Fruit fly (Drosophila melanogaster) whole organism, embryonic: ENCODE results near the gene CG14282.

Source experiments
- Aef1 ChIP-seq: fragments of 200-800 bp; sonication (Bioruptor generic); IDR thresholded peaks from 3 replicates; pipeline ENCODE4 v1.3.6; 2022; ENCODE audit warnings: missing biosample characterization, missing genetic modification characterization
- CG10209 ChIP-seq: fragments of 200-800 bp; sonication (Bioruptor generic); optimal IDR thresholded peaks from 3 replicates; lab custom pipeline; 2017; ENCODE audit warnings: missing biosample characterization, mild to moderate bottlenecking, missing genetic modification characterization, missing genetic modification reagents
- CG10366 ChIP-seq: fragments of 200-800 bp; sonication (Bioruptor generic); IDR thresholded peaks from 2 replicates; pipeline ENCODE4 v1.3.6; 2022; ENCODE audit warnings: missing biosample characterization, missing genetic modification characterization
- CG10543 ChIP-seq: fragments of 200-800 bp; sonication (Bioruptor generic); optimal IDR thresholded peaks from 3 replicates; lab custom pipeline; 2017; ENCODE audit warnings: missing biosample characterization, mild to moderate bottlenecking, missing genetic modification characterization, moderate library complexity
- CG12155 ChIP-seq: fragments of 200-800 bp; sonication (Bioruptor generic); optimal IDR thresholded peaks from 3 replicates; lab custom pipeline; 2016; ENCODE audit warnings: missing biosample characterization, missing genetic modification characterization
- CG12659 ChIP-seq: fragments of 200-800 bp; sonication (Bioruptor generic); optimal IDR thresholded peaks from 3 replicates; lab custom pipeline; 2017; ENCODE audit warnings: mild to moderate bottlenecking, missing biosample characterization, missing genetic modification reagents, missing genetic modification characterization
- CG1603 ChIP-seq: fragments of 200-800 bp; sonication (Bioruptor generic); optimal IDR thresholded peaks from 2 replicates; lab custom pipeline; 2019; ENCODE audit warnings: missing biosample characterization, mild to moderate bottlenecking, missing genetic modification characterization, moderate library complexity
- CG2116 ChIP-seq: fragments of 200-800 bp; sonication (Bioruptor generic); optimal IDR thresholded peaks from 3 replicates; lab custom pipeline; 2018; ENCODE audit warnings: missing biosample characterization, mild to moderate bottlenecking, missing genetic modification characterization
- CG2202 ChIP-seq: fragments of 200-800 bp; sonication (Bioruptor generic); optimal IDR thresholded peaks from 2 replicates; lab custom pipeline; 2018; ENCODE audit warnings: missing biosample characterization, mild to moderate bottlenecking, missing genetic modification characterization
- CG2678 ChIP-seq: fragments of 200-800 bp; sonication (Bioruptor generic); optimal IDR thresholded peaks from 3 replicates; lab custom pipeline; 2019; ENCODE audit warnings: missing biosample characterization, mild to moderate bottlenecking, missing genetic modification characterization, moderate library complexity
- CG31388 ChIP-seq: fragments of 200-800 bp; sonication (Bioruptor generic); optimal IDR thresholded peaks from 2 replicates; lab custom pipeline; 2016; ENCODE audit warnings: missing biosample characterization, missing genetic modification characterization
- CG32767 ChIP-seq: fragments of 200-800 bp; sonication (Bioruptor generic); IDR thresholded peaks from 2 replicates; pipeline ENCODE4 v1.3.6; 2022; ENCODE audit warnings: missing biosample characterization, missing genetic modification characterization
- CG34422 ChIP-seq: fragments of 200-800 bp; sonication (Bioruptor generic); IDR thresholded peaks from 3 replicates; pipeline ENCODE4 v1.3.6; 2022; ENCODE audit warnings: missing biosample characterization, missing genetic modification characterization
- CG5180 ChIP-seq: fragments of 200-800 bp; sonication (Bioruptor generic); optimal IDR thresholded peaks from 3 replicates; lab custom pipeline; 2017; ENCODE audit warnings: missing biosample characterization, missing genetic modification characterization, mild to moderate bottlenecking, moderate library complexity, missing genetic modification reagents
- CG7963 ChIP-seq: fragments of 200-800 bp; sonication (Bioruptor generic); IDR thresholded peaks from 3 replicates; pipeline ENCODE4 v1.3.6; 2022; ENCODE audit warnings: missing biosample characterization, missing genetic modification characterization; ENCODE audit not compliant: partially characterized antibody
- CG8478 ChIP-seq: fragments of >200 bp; optimal IDR thresholded peaks from 2 replicates; lab custom pipeline; 2018
- CG9727 ChIP-seq: fragments of 200-800 bp; sonication (Bioruptor generic); optimal IDR thresholded peaks from 3 replicates; lab custom pipeline; 2017; ENCODE audit warnings: missing biosample characterization, mild to moderate bottlenecking, missing genetic modification characterization
- Dad ChIP-seq: fragments of 200-800 bp; sonication (Bioruptor generic); optimal IDR thresholded peaks from 3 replicates; lab custom pipeline; 2016; ENCODE audit warnings: missing biosample characterization, missing genetic modification characterization
- Dll ChIP-seq: fragments of 200-800 bp; sonication (Bioruptor generic); IDR thresholded peaks from 4 replicates; pipeline ENCODE4 v1.3.6; 2022; ENCODE audit warnings: missing biosample characterization, missing genetic modification characterization; ENCODE audit not compliant: partially characterized antibody
- ERR ChIP-seq: fragments of 200-800 bp; sonication (Bioruptor generic); optimal IDR thresholded peaks from 2 replicates; lab custom pipeline; 2016; ENCODE audit warnings: missing biosample characterization, missing genetic modification characterization
- H15 ChIP-seq: fragments of 200-800 bp; sonication (Bioruptor generic); IDR thresholded peaks from 3 replicates; pipeline ENCODE4 v1.3.6; 2022; ENCODE audit warnings: missing biosample characterization, missing genetic modification characterization
- HHEX ChIP-seq: fragments of 200-800 bp; sonication (Bioruptor generic); optimal IDR thresholded peaks from 3 replicates; lab custom pipeline; 2017; ENCODE audit warnings: missing biosample characterization, mild to moderate bottlenecking, missing genetic modification characterization, missing genetic modification reagents
- Hmr ChIP-seq: fragments of 200-800 bp; sonication (Bioruptor generic); optimal IDR thresholded peaks from 3 replicates; lab custom pipeline; 2017; ENCODE audit warnings: mild to moderate bottlenecking, missing biosample characterization, missing genetic modification reagents, missing genetic modification characterization
- Kr ChIP-seq: fragments of 200-800 bp; sonication (Bioruptor generic); optimal IDR thresholded peaks from 2 replicates; lab custom pipeline; 2017; ENCODE audit warnings: missing biosample characterization, mild to moderate bottlenecking, missing genetic modification characterization
- Lim3 ChIP-seq: fragments of 200-800 bp; sonication (Bioruptor generic); IDR thresholded peaks from 2 replicates; pipeline ENCODE4 v1.3.6; 2022; ENCODE audit warnings: missing biosample characterization, missing genetic modification characterization
- Lpt ChIP-seq: fragments of >200 bp; optimal IDR thresholded peaks from 2 replicates; lab custom pipeline; 2018; ENCODE audit warnings: missing biosample characterization, missing genetic modification characterization
- MBD-R2 ChIP-seq: fragments of 200-800 bp; sonication (Bioruptor generic); IDR thresholded peaks from 2 replicates; pipeline ENCODE4 v1.3.6; 2022; ENCODE audit warnings: missing biosample characterization, missing genetic modification characterization
- Neu2 ChIP-seq: fragments of 200-800 bp; sonication (Bioruptor generic); optimal IDR thresholded peaks from 3 replicates; lab custom pipeline; 2016; ENCODE audit warnings: missing biosample characterization, missing genetic modification characterization, borderline replicate concordance
- Pdp1 ChIP-seq, 2 experiments: fragments of 200-800 bp; sonication (Bioruptor generic); optimal IDR thresholded peaks; 3 replicates each; lab custom pipeline; 2016; ENCODE audit warnings: missing biosample characterization in 2 of 2, missing genetic modification characterization in 2 of 2, mild to moderate bottlenecking in 1 of 2, moderate library complexity in 1 of 2
- Side ChIP-seq: fragments of 200-800 bp; sonication (Bioruptor generic); optimal IDR thresholded peaks from 2 replicates; lab custom pipeline; 2016; ENCODE audit warnings: missing biosample characterization, missing genetic modification characterization
- bbx ChIP-seq: fragments of 200-800 bp; sonication (Bioruptor generic); IDR thresholded peaks from 2 replicates; pipeline ENCODE4 v1.3.6; 2022; ENCODE audit warnings: missing biosample characterization, missing genetic modification characterization; ENCODE audit not compliant: partially characterized antibody
- bigmax ChIP-seq: fragments of 200-800 bp; sonication (Bioruptor generic); optimal IDR thresholded peaks from 2 replicates; lab custom pipeline; 2018; ENCODE audit warnings: missing biosample characterization, mild to moderate bottlenecking, missing genetic modification characterization
- cato ChIP-seq: fragments of 200-800 bp; sonication (Bioruptor generic); optimal IDR thresholded peaks from 2 replicates; lab custom pipeline; 2016; ENCODE audit warnings: missing biosample characterization, missing genetic modification characterization, borderline replicate concordance
- disco-r ChIP-seq: fragments of 200-800 bp; sonication (Bioruptor generic); optimal IDR thresholded peaks from 2 replicates; lab custom pipeline; 2016; ENCODE audit warnings: missing biosample characterization, missing genetic modification characterization
- fu2 ChIP-seq: fragments of 200-800 bp; sonication (Bioruptor generic); optimal IDR thresholded peaks from 2 replicates; lab custom pipeline; 2016; ENCODE audit warnings: missing biosample characterization, missing genetic modification characterization
- gce ChIP-seq: fragments of 200-800 bp; sonication (Bioruptor generic); IDR thresholded peaks from 3 replicates; pipeline ENCODE4 v1.3.6; 2022; ENCODE audit warnings: missing biosample characterization, missing genetic modification characterization
- grau ChIP-seq: fragments of 200-800 bp; optimal IDR thresholded peaks from 3 replicates; lab custom pipeline; 2019; ENCODE audit warnings: missing biosample characterization, mild to moderate bottlenecking, missing genetic modification characterization, moderate library complexity
- hkb ChIP-seq, 2 experiments: fragments of 200-800 bp in 1 of 2; fragments of >200 bp in 1 of 2; sonication (Bioruptor generic) in 1 of 2; IDR thresholded peaks in 1 of 2; optimal IDR thresholded peaks in 1 of 2; 2 replicates each; pipeline versions ENCODE4 v1.3.6 to Lab custom; 2017 to 2022; ENCODE audit warnings: missing biosample characterization in 1 of 2, missing genetic modification characterization in 1 of 2
- insv ChIP-seq, 2 experiments: fragments of 200-800 bp; sonication (Bioruptor generic); optimal IDR thresholded peaks; 3 replicates each; lab custom pipeline; 2016 to 2018; ENCODE audit warnings: missing biosample characterization in 2 of 2, missing genetic modification characterization in 2 of 2
- mirr ChIP-seq: fragments of 200-800 bp; sonication (Bioruptor generic); optimal IDR thresholded peaks from 3 replicates; lab custom pipeline; 2018; ENCODE audit warnings: missing biosample characterization, mild to moderate bottlenecking, missing genetic modification characterization
- pnt ChIP-seq: fragments of 200-800 bp; sonication (Bioruptor generic); optimal IDR thresholded peaks from 3 replicates; lab custom pipeline; 2016; ENCODE audit warnings: missing biosample characterization, missing genetic modification characterization
- pros ChIP-seq: fragments of 200-800 bp; sonication (Bioruptor generic); optimal IDR thresholded peaks from 3 replicates; lab custom pipeline; 2019; ENCODE audit warnings: missing biosample characterization, mild to moderate bottlenecking, missing genetic modification characterization, moderate library complexity
- psq ChIP-seq: fragments of 200-800 bp; sonication (Bioruptor generic); optimal IDR thresholded peaks from 2 replicates; lab custom pipeline; 2017; ENCODE audit warnings: missing biosample characterization, missing genetic modification characterization
- pum ChIP-seq: fragments of 200-800 bp; sonication (Bioruptor generic); optimal IDR thresholded peaks from 2 replicates; lab custom pipeline; 2016; ENCODE audit warnings: missing biosample characterization, missing genetic modification characterization
- salm ChIP-seq: fragments of 200-800 bp; sonication (Bioruptor generic); optimal IDR thresholded peaks from 2 replicates; lab custom pipeline; 2018; ENCODE audit warnings: missing biosample characterization, mild to moderate bottlenecking, missing genetic modification characterization
- sima ChIP-seq: fragments of 200-800 bp; sonication (Bioruptor generic); optimal IDR thresholded peaks from 2 replicates; lab custom pipeline; 2016; ENCODE audit warnings: missing biosample characterization, missing genetic modification characterization
- so ChIP-seq: fragments of 200-800 bp; sonication (Bioruptor generic); IDR thresholded peaks from 3 replicates; pipeline ENCODE4 v1.3.6; 2022; ENCODE audit warnings: missing biosample characterization, missing genetic modification characterization
- trh ChIP-seq: fragments of 200-800 bp; sonication (Bioruptor generic); optimal IDR thresholded peaks from 2 replicates; lab custom pipeline; 2016; ENCODE audit warnings: missing biosample characterization, missing genetic modification characterization
- tx ChIP-seq: fragments of 200-800 bp; sonication (Bioruptor generic); optimal IDR thresholded peaks from 2 replicates; lab custom pipeline; 2016; ENCODE audit warnings: missing biosample characterization, missing genetic modification characterization
- vfl ChIP-seq: fragments of 200-800 bp; sonication (Bioruptor generic); optimal IDR thresholded peaks from 2 replicates; lab custom pipeline; 2016; ENCODE audit warnings: missing biosample characterization, missing genetic modification characterization
- zfh2 ChIP-seq: fragments of 200-800 bp; sonication (Bioruptor generic); optimal IDR thresholded peaks from 2 replicates; lab custom pipeline; 2016; ENCODE audit warnings: missing biosample characterization, missing genetic modification characterization

Gene CG14282

DNA sequence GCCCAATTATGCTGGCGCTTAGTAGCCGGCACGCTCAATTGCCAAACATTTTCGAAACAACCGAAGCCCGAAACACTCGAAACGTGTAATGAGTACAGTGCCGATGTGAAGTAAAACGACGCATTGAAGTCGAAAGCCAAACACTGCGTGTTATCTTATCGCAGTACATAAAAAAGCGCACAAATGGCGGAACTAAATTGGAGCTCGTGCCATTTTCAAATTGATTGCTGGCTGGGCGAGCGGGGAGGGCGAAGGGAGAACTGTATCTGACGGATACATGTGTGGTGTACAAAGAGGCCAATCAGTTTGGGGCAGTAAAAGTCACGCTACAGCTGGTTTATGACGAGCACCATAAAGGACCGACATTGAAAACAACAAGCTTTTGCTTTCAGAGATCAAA, 46.6 kb downstream of the CG14282 start (continued):
- TF ChIP-seq CG2202 (tag; lab: Kevin White, UChicago) (no peak), pros (GFP tag; lab: Kevin White, UChicago) (no peak), zfh2 (GFP tag; lab: Kevin White, UChicago) (no peak), Aef1 (GFP tag; lab: Robert Waterston, UW) (no peak), Pdp1 (GFP tag; optimal IDR thresholded peaks at IDR 0.05; lab: Kevin White, UChicago) (no peak), pnt (GFP tag; lab: Kevin White, UChicago) (no peak), vfl (GFP tag; lab: Kevin White, UChicago) (no peak), H15 (GFP tag; lab: Robert Waterston, UW) (no peak), CG10366 (GFP tag; lab: Robert Waterston, UW) (no peak), HHEX (GFP tag; lab: Kevin White, UChicago) (peak; percentile 36), MBD-R2 (no peak), CG31388 (no peak), gce (GFP tag; lab: Robert Waterston, UW) (no peak), CG7963 (no peak), CG1603 (tag; lab: Kevin White, UChicago) (no peak), grau (tag; lab: Kevin White, UChicago) (no peak), so (GFP tag; lab: Robert Waterston, UW) (no peak), bigmax (GFP tag; lab: Kevin White, UChicago) (no peak), CG12659 (GFP tag; lab: Kevin White, UChicago) (no peak), pum (GFP tag; lab: Kevin White, UChicago) (no peak), Dll (GFP tag; lab: Robert Waterston, UW) (no peak), CG10209 (GFP tag; lab: Kevin White, UChicago) (no peak), cato (GFP tag; lab: Kevin White, UChicago) (no peak), CG10543 (peak; percentile 74), psq (GFP tag; lab: Kevin White, UChicago) (no peak), Lim3 (GFP tag; lab: Robert Waterston, UW) (peak; percentile 37; the same call in 1 of the 2 replicates), hkb (optimal IDR thresholded peaks at IDR 0.05; lab: Kevin White, UChicago) (no peak), hkb (GFP tag; IDR thresholded peaks at IDR 0.05; lab: Robert Waterston, UW) (0 out of 2 replicates have a peak, but pooled peaks have one; percentile 9), insv (GFP tag; optimal IDR thresholded peaks at IDR 0.05; lab: Kevin White, UChicago) (no peak), salm (no peak), sima (GFP tag; lab: Kevin White, UChicago) (no peak), disco-r (GFP tag; lab: Kevin White, UChicago) (no peak), ERR (GFP tag; lab: Kevin White, UChicago) (no peak), Dad (GFP tag; lab: Kevin White, UChicago) (no peak), trh (GFP tag; lab: Kevin White, UChicago) (no peak), CG8478 (no peak), Hmr (GFP tag; lab: Kevin White, UChicago) (peak; percentile 25), tx (GFP tag; lab: Kevin White, UChicago) (no peak), CG32767 (GFP tag; lab: Robert Waterston, UW) (no peak), bbx (no peak), mirr (GFP tag; lab: Kevin White, UChicago) (peak; percentile 98), CG5180 (GFP tag; lab: Kevin White, UChicago) (no peak), Lpt (GFP tag; lab: Kevin White, UChicago) (no peak), Neu2 (GFP tag; lab: Kevin White, UChicago) (no peak), CG2116 (no peak), Side (GFP tag; lab: Kevin White, UChicago) (no peak), Kr (no peak), CG2678 (tag; lab: Kevin White, UChicago) (peak; percentile 46), fu2 (GFP tag; lab: Kevin White, UChicago) (no peak), CG12155 (GFP tag; lab: Kevin White, UChicago) (no peak), CG34422 (GFP tag; lab: Robert Waterston, UW) (no peak), CG9727 (GFP tag; lab: Kevin White, UChicago) (no peak)
